Fruit fly (Drosophila melanogaster): Measurements from ENCODE around the gene Nt5a.

DNA sequence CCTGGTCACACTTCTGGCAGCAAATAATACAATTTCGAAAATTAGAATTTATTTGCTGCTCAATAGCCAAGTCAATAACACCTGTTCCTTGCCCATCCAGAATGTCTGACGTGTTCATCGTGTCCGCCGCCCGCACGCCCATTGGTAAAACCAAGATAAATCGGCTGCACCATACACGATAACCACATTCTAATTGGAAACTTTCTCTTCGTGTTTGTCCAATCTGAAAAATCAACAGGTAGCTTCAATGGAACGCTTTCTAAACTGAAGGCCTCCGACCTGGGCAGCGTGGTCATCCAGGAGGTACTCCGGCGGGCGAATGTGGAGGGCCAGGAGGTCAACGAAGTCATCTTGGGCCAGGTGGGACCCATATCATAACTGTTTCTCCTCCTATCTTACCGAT is 4.3 kb downstream of the Nt5a start:
- TF ChIP-seq CG42726 (GFP tag; IDR thresholded peaks at IDR 0.05; ENCODE audit: partially characterized antibody): no peak
- TF ChIP-seq CG1647 (GFP tag; optimal IDR thresholded peaks at IDR 0.05): no peak
- TF ChIP-seq yki (optimal IDR thresholded peaks at IDR 0.05): no peak
- no peak for TF ChIP-seq esg (GFP tag; conservative IDR thresholded peaks at IDR 0.05)
- TF ChIP-seq hkb (optimal IDR thresholded peaks at IDR 0.05): no peak
- no peak for TF ChIP-seq hkb (GFP tag; IDR thresholded peaks at IDR 0.05)
- no peak for TF ChIP-seq ash1 (GFP tag; optimal IDR thresholded peaks at IDR 0.05)
- TF ChIP-seq CG30020 (tag; optimal IDR thresholded peaks at IDR 0.05): no peak
- no peak for TF ChIP-seq Hr78 (GFP tag; optimal IDR thresholded peaks at IDR 0.05)
- no peak for TF ChIP-seq NFAT (GFP tag; IDR thresholded peaks at IDR 0.05)
- TF ChIP-seq disco-r (GFP tag; optimal IDR thresholded peaks at IDR 0.05): no peak
- no peak for TF ChIP-seq stc (GFP tag; IDR thresholded peaks at IDR 0.05)
